Worm (Caenorhabditis elegans) whole organism, early embryonic: ENCODE measurements around the gene csb-1.

Source experiments
- B0310.2 ChIP-seq: sonication (generic microtip); optimal IDR thresholded peaks from 2 replicates; lab custom pipeline; 2016; ENCODE audit warnings: mild to moderate bottlenecking, missing genetic modification characterization, missing compliant biosample characterization
- F13C5.2 ChIP-seq: sonication (generic microtip); optimal IDR thresholded peaks from 2 replicates; lab custom pipeline; 2017; ENCODE audit warnings: mild to moderate bottlenecking, missing genetic modification characterization, inconsistent platforms, missing compliant biosample characterization
- aly-1 ChIP-seq: sonication (generic microtip); optimal IDR thresholded peaks from 2 replicates; lab custom pipeline; 2016; ENCODE audit warnings: missing genetic modification characterization, missing compliant biosample characterization
- ama-1 ChIP-seq: fragments of 150-350 bp; optimal IDR thresholded peaks from 2 replicates; lab custom pipeline; 2014
- ceh-13 ChIP-seq: fragments of 200-800 bp; sonication (Bioruptor generic); optimal IDR thresholded peaks from 2 replicates; lab custom pipeline; 2018; ENCODE audit warnings: mild to moderate bottlenecking, missing genetic modification characterization, missing compliant biosample characterization
- ceh-36 ChIP-seq: sonication (generic microtip); optimal IDR thresholded peaks from 2 replicates; lab custom pipeline; 2016; ENCODE audit warnings: missing genetic modification characterization, inconsistent platforms, missing compliant biosample characterization
- ets-7 ChIP-seq: sonication (generic microtip); optimal IDR thresholded peaks from 2 replicates; lab custom pipeline; 2016; ENCODE audit warnings: missing genotype, missing genetic modification characterization, missing compliant biosample characterization
- flt-1 ChIP-seq: fragments of 200-800 bp; sonication (Bioruptor generic); IDR thresholded peaks from 2 replicates; pipeline ENCODE4 v1.3.6; 2022; ENCODE audit warnings: missing genetic modification characterization, missing compliant biosample characterization
- hmbx-1 ChIP-seq: sonication (generic microtip); optimal IDR thresholded peaks from 2 replicates; lab custom pipeline; 2016; ENCODE audit warnings: mild to moderate bottlenecking, missing genetic modification characterization, missing compliant biosample characterization
- hmg-4 ChIP-seq: fragments of 200-800 bp; sonication (Bioruptor generic); optimal IDR thresholded peaks from 2 replicates; lab custom pipeline; 2018; ENCODE audit warnings: mild to moderate bottlenecking, missing genetic modification characterization, missing compliant biosample characterization
- hnd-1 ChIP-seq: sonication (generic microtip); optimal IDR thresholded peaks from 2 replicates; lab custom pipeline; 2016; ENCODE audit warnings: missing genetic modification characterization, missing compliant biosample characterization
- pes-1 ChIP-seq: fragments of 200-800 bp; sonication (Bioruptor generic); IDR thresholded peaks from 2 replicates; pipeline ENCODE4 v1.3.6; 2022; ENCODE audit warnings: missing genetic modification reagents, missing genetic modification characterization, missing compliant biosample characterization
- scrt-1 ChIP-seq: fragments of 200-800 bp; sonication (Bioruptor generic); IDR thresholded peaks from 2 replicates; pipeline ENCODE4 v1.3.6; 2022; ENCODE audit warnings: missing genetic modification characterization, missing compliant biosample characterization
- sea-1 ChIP-seq: fragments of 200-800 bp; sonication (Bioruptor generic); conservative IDR thresholded peaks from 2 replicates; pipeline ENCODE4 v1.3.6; 2022; ENCODE audit warnings: missing genetic modification characterization, missing compliant biosample characterization
- tbx-11 ChIP-seq: fragments of 200-800 bp; sonication (Bioruptor generic); IDR thresholded peaks from 2 replicates; pipeline ENCODE4 v1.3.6; 2022; ENCODE audit warnings: missing genetic modification characterization, missing compliant biosample characterization
- tbx-37 ChIP-seq: fragments of 200-800 bp; sonication (Bioruptor generic); conservative IDR thresholded peaks from 2 replicates; pipeline ENCODE4 v1.3.6; 2022; ENCODE audit warnings: missing genetic modification reagents, missing genetic modification characterization, missing compliant biosample characterization
- tra-4 ChIP-seq: sonication (generic microtip); optimal IDR thresholded peaks from 2 replicates; lab custom pipeline; 2017; ENCODE audit warnings: missing genetic modification characterization, missing compliant biosample characterization

csb-1 gene

DNA sequence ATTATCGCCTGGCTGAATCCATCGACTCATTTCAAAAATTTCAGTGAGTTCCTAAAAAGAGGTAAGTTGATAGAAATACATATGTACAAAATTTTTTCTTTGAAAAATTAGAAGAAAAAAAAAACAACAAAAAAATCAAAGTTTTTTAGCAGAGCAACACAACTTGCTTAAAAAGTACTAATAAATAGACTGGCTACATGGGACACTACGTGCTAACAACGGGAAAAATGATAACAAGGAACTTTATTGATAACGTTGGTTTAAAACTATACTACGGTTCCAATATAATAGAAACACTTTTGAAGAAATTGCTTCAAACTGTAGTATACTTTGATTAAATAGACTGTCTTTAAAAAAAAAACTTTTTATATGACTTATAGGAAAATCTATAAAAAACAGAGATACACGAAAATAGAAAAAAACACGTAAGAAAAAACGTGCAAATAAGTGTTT, 27.2 kb downstream of the csb-1 start, which contains the start of gene acox-1.6:
Gene acox-1.6, minus strand, starts transcription at position 51 of the 453 bp plus-strand sequence.
- TF ChIP-seq flt-1 (GFP tag; lab: Robert Waterston, UW), result no peak
- TF ChIP-seq ets-7 (tag; lab: Kevin White, UChicago), result no peak
- no peak for TF ChIP-seq F13C5.2
- TF ChIP-seq scrt-1 (GFP tag; lab: Robert Waterston, UW), result no peak
- TF ChIP-seq tra-4 (tag; lab: Kevin White, UChicago), result no peak
- no peak for TF ChIP-seq B0310.2 (tag; lab: Kevin White, UChicago)

DNA sequence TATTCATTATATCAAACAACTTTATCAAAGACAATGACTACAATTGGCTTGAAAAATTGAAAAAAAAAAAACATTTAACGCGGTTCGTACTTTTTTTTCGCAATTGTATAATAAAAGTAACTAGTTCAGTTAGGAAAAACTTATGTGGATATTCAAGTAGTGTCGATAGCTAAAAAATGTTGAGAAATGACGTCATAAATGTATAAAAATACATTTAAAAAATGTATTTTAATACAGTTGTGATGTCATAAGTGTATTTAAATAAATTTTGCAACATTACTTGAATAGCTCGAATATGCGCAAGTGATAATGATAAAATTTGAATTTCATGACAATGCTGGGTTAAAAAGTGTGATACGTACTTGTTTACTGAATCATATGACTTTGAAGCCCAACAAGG, 34.2 kb downstream of the csb-1 start:
- no peak for TF ChIP-seq flt-1 (GFP tag; lab: Robert Waterston, UW)
- TF ChIP-seq ceh-36 (tag; lab: Kevin White, UChicago), result no peak
- no peak for TF ChIP-seq tra-4 (tag; lab: Kevin White, UChicago)
- no peak for TF ChIP-seq ceh-13 (GFP tag; lab: Kevin White, UChicago)
- no peak for TF ChIP-seq pes-1
- no peak for TF ChIP-seq ama-1 (lab: Kevin White, UChicago)

DNA sequence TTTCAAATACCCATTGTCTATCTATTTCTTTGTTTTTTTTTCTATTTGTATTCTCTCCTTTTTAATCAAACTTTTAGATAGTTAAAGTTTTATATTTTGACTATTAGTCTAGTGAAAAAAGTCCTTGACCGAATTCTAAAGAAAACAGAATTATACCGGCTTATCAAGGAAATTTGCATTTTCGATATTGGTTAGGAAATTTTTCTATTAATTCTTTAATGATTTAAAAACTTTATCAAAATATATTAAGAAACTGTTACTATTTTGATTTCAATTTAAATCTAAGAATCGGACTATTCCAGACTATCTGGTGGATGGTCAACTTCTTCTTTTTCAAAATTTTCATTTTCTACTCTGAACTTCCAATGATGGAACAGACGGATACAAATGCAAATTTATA, 37.7 kb downstream of the csb-1 start, which contains the start of gene Y7A5A.20:
Gene Y7A5A.20, plus strand, starts transcription at position 301 of the 400 bp plus-strand sequence.
- TF ChIP-seq tra-4 (tag; lab: Kevin White, UChicago) (no peak), tbx-11 (GFP tag; lab: Robert Waterston, UW) (no peak), ets-7 (tag; lab: Kevin White, UChicago) (no peak), ceh-13 (GFP tag; lab: Kevin White, UChicago) (no peak), B0310.2 (tag; lab: Kevin White, UChicago) (no peak), hmbx-1 (tag; lab: Kevin White, UChicago) (no peak), sea-1 (GFP tag; lab: Robert Waterston, UW) (no peak), pes-1 (no peak), scrt-1 (GFP tag; lab: Robert Waterston, UW) (no peak), F13C5.2 (no peak), tbx-37 (GFP tag; lab: Robert Waterston, UW) (no peak), ama-1 (lab: Kevin White, UChicago) (no peak), hnd-1 (tag; lab: Kevin White, UChicago) (no peak), flt-1 (GFP tag; lab: Robert Waterston, UW) (no peak), hmg-4 (GFP tag; lab: Kevin White, UChicago) (no peak), aly-1 (tag; lab: Kevin White, UChicago) (no peak), ceh-36 (tag; lab: Kevin White, UChicago) (no peak)

DNA sequence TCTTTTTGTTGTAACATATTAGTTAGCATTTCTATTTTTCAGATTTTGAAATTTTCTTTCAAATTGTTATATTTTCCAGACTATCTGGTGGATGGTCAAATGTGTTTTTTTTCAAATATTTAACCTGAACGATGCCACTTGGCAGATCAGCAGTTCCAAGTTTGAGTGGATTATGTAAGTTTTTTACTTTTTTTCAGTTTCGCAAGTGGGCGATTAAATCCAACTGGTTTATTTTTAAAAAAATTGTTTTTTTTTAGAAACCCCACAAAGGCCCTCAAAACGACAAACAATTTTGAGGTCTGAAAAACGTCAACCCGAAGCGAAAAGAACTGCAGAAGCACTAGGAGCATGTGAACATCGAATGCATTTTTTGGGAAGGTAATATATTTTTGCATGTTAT, 38.9 kb downstream of the csb-1 start, which contains the start of gene Y7A5A.9:
Gene Y7A5A.9, plus strand, starts transcription at position 301 of the 400 bp plus-strand sequence.
- TF ChIP-seq ceh-36 (tag; lab: Kevin White, UChicago) (no peak), pes-1 (no peak), tbx-11 (GFP tag; lab: Robert Waterston, UW) (no peak), ama-1 (lab: Kevin White, UChicago) (no peak), flt-1 (GFP tag; lab: Robert Waterston, UW) (no peak), ceh-13 (GFP tag; lab: Kevin White, UChicago) (no peak), scrt-1 (GFP tag; lab: Robert Waterston, UW) (no peak), B0310.2 (tag; lab: Kevin White, UChicago) (no peak), tbx-37 (GFP tag; lab: Robert Waterston, UW) (no peak), hnd-1 (tag; lab: Kevin White, UChicago) (no peak), ets-7 (tag; lab: Kevin White, UChicago) (no peak)

DNA sequence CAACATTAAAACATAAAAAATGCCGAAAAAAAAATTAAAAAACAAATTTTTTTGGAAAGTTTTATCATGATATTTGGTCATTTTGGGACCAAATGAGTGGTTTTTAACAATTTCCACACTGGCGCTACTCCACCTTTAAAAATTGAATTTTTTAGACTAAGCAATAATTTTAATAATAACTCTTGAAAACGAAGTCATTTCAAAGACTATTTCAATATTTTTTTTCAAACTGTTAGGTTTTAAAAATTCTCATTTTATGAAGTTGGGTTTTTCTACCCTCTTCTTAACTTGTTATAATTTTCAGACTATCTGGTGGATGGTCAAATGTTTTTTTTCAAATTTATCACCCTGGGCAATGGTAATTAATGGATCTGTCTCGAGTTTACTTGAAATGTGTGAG, 43.5 kb downstream of the csb-1 start, which contains the start of gene Y7A5A.8:
Gene Y7A5A.8, plus strand, starts transcription at position 301 of the 400 bp plus-strand sequence.
- no peak for TF ChIP-seq sea-1 (GFP tag; lab: Robert Waterston, UW)
- TF ChIP-seq ceh-36 (tag; lab: Kevin White, UChicago), result no peak
- TF ChIP-seq tra-4 (tag; lab: Kevin White, UChicago), result no peak
- no peak for TF ChIP-seq B0310.2 (tag; lab: Kevin White, UChicago)
- no peak for TF ChIP-seq pes-1
- TF ChIP-seq hmbx-1 (tag; lab: Kevin White, UChicago), result no peak
- no peak for TF ChIP-seq tbx-37 (GFP tag; lab: Robert Waterston, UW)
- TF ChIP-seq ama-1 (lab: Kevin White, UChicago), result no peak
- no peak for TF ChIP-seq scrt-1 (GFP tag; lab: Robert Waterston, UW)
- TF ChIP-seq hnd-1 (tag; lab: Kevin White, UChicago), result no peak
- TF ChIP-seq ceh-13 (GFP tag; lab: Kevin White, UChicago), result no peak
- TF ChIP-seq ets-7 (tag; lab: Kevin White, UChicago), result no peak
- no peak for TF ChIP-seq hmg-4 (GFP tag; lab: Kevin White, UChicago)

DNA sequence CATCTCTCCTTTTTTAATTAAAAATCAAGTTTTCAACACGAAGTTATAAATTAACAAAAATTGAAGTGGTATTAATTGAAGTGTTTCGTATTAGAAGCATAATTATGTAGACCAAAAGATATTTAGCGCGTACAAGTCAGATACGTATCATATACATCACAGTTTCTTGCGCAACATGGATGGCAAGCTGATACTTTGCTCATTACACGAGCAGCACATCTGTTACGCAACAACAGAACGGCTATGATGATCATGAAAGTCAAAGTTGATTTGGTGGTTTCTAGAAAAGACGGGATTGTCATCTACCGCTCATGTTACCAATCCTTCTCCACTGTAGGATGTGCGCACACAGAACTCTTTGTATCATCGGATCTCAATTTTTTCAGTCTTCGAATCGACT, 51.2 kb downstream of the csb-1 start:
- TF ChIP-seq ets-7 (tag; lab: Kevin White, UChicago), result no peak

DNA sequence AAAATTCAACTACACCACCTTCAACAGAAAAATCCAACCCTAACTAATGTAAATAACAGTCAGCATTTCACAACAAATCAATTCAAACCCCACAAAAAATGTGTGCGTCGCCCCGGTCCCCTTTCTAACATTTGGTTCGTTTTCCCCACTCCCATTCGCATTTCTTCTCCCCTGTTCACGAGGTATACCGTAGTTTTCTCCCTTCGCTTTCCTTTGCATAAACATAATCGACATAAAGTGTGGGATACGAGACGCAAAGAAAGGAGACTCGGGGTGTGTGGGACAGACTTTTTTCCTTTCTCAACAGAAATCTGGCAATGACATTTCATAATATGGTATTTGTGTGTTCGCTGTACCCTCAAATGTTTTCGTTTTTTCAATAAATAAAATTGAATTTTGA, 54.4 kb downstream of the csb-1 start:
- TF ChIP-seq tra-4 (tag; lab: Kevin White, UChicago), result no peak
- TF ChIP-seq ceh-13 (GFP tag; lab: Kevin White, UChicago), result no peak
- no peak for TF ChIP-seq scrt-1 (GFP tag; lab: Robert Waterston, UW)
- TF ChIP-seq F13C5.2, result no peak
- TF ChIP-seq sea-1 (GFP tag; lab: Robert Waterston, UW), result no peak
- TF ChIP-seq ceh-36 (tag; lab: Kevin White, UChicago), result no peak
